Fruit fly (Drosophila melanogaster): Measurements from ENCODE around the gene CG11755.

The CG11755 gene

dm6 chr3R:8715851-8716550, 39.3 kb downstream of the CG11755 start, which contains the start of gene TMEM216 (continued):
- peak in 1 of 2 experiments; percentile 15 for TF ChIP-seq bsh (GFP tag; optimal IDR thresholded peaks at IDR 0.05)
- TF ChIP-seq CG2712 (tag; optimal IDR thresholded peaks at IDR 0.05), result no peak
- TF ChIP-seq onecut (GFP tag; IDR thresholded peaks at IDR 0.05), result no peak
- TF ChIP-seq Bgb (GFP tag; IDR thresholded peaks at IDR 0.05; ENCODE audit: partially characterized antibody), result peak; percentile 30; the same call in 1 of the 2 replicates
- no peak for TF ChIP-seq CG15696 (tag; optimal IDR thresholded peaks at IDR 0.05)
- TF ChIP-seq fd96Cb (tag; optimal IDR thresholded peaks at IDR 0.05), result no peak
- TF ChIP-seq odd (GFP tag; optimal IDR thresholded peaks at IDR 0.05), result no peak
- TF ChIP-seq CG3726 (GFP tag; IDR thresholded peaks at IDR 0.05), result no peak
- TF ChIP-seq CG3995 (GFP tag; optimal IDR thresholded peaks at IDR 0.05), result peak; percentile 82
- no peak for TF ChIP-seq lmd (GFP tag; IDR thresholded peaks at IDR 0.05)
- TF ChIP-seq pum (GFP tag; optimal IDR thresholded peaks at IDR 0.05), result no peak
- no peak for TF ChIP-seq CG14050 (GFP tag; IDR thresholded peaks at IDR 0.05)
- no peak for TF ChIP-seq CG30431 (GFP tag; optimal IDR thresholded peaks at IDR 0.05)
- peak; percentile 76 for TF ChIP-seq Med (GFP tag)
- no peak for TF ChIP-seq CG2199 (GFP tag; IDR thresholded peaks at IDR 0.05)
- TF ChIP-seq Stat92E (GFP tag; optimal IDR thresholded peaks at IDR 0.05), result peak in 1 of 3 experiments; percentile 33
- no peak for TF ChIP-seq CG17802 (tag; optimal IDR thresholded peaks at IDR 0.05)
- no peak for TF ChIP-seq Gsc (GFP tag; IDR thresholded peaks at IDR 0.05)
- peak; percentile 66 for TF ChIP-seq bbx (GFP tag; IDR thresholded peaks at IDR 0.05; ENCODE audit: partially characterized antibody)
- no peak for TF ChIP-seq CHES-1-like (GFP tag; optimal IDR thresholded peaks at IDR 0.05)
- no peak for TF ChIP-seq fu2 (GFP tag; optimal IDR thresholded peaks at IDR 0.05)
- no peak for TF ChIP-seq CG11093 (GFP tag; IDR thresholded peaks at IDR 0.05)
- TF ChIP-seq MBD-R2 (GFP tag; IDR thresholded peaks at IDR 0.05), result peak; percentile 36; the same call in 1 of the 2 replicates
- no peak for TF ChIP-seq CG17612 (GFP tag; IDR thresholded peaks at IDR 0.05)
- peak; percentile 29 for TF ChIP-seq sug (tag; optimal IDR thresholded peaks at IDR 0.05)
- no peak for TF ChIP-seq CG10321 (GFP tag; IDR thresholded peaks at IDR 0.05)
- no peak for TF ChIP-seq ftz-f1 (GFP tag; optimal IDR thresholded peaks at IDR 0.05)
- TF ChIP-seq ssp (GFP tag; IDR thresholded peaks at IDR 0.05), result no peak
- peak; percentile 24 for TF ChIP-seq gro (GFP tag; optimal IDR thresholded peaks at IDR 0.05)
- TF ChIP-seq CG12219 (GFP tag; optimal IDR thresholded peaks at IDR 0.05), result no peak
- no peak for TF ChIP-seq CG2120 (GFP tag; optimal IDR thresholded peaks at IDR 0.05)
- no peak for TF ChIP-seq cwo (GFP tag; optimal IDR thresholded peaks at IDR 0.05)
- TF ChIP-seq CG12299 (tag; optimal IDR thresholded peaks at IDR 0.05), result no peak
- no peak for TF ChIP-seq slbo (GFP tag; IDR thresholded peaks at IDR 0.05)
- no peak for TF ChIP-seq CG11085 (GFP tag; IDR thresholded peaks at IDR 0.05)
- TF ChIP-seq Atf6 (GFP tag; IDR thresholded peaks at IDR 0.05), result no peak
- TF ChIP-seq zen2 (GFP tag; IDR thresholded peaks at IDR 0.05; ENCODE audit: partially characterized antibody), result no peak
- TF ChIP-seq CG5953 (GFP tag; IDR thresholded peaks at IDR 0.05), result no peak
- TF ChIP-seq stwl (tag; optimal IDR thresholded peaks at IDR 0.05), result peak; percentile 73
- no peak for TF ChIP-seq Poxn (GFP tag; IDR thresholded peaks at IDR 0.05)
- no peak for TF ChIP-seq Dfd (GFP tag; optimal IDR thresholded peaks at IDR 0.05)
- TF ChIP-seq CG14710 (tag; optimal IDR thresholded peaks at IDR 0.05), result peak; percentile 60
- no peak for TF ChIP-seq btn (GFP tag; optimal IDR thresholded peaks at IDR 0.05)
- peak; percentile 25 for TF ChIP-seq Mad (GFP tag; optimal IDR thresholded peaks at IDR 0.05)
- TF ChIP-seq CG9876 (GFP tag; optimal IDR thresholded peaks at IDR 0.05), result no peak
- TF ChIP-seq sens (GFP tag), result peak; percentile 76
- no peak for TF ChIP-seq CG18476 (GFP tag; optimal IDR thresholded peaks at IDR 0.05)
- TF ChIP-seq CG1832 (GFP tag; optimal IDR thresholded peaks at IDR 0.05), result no peak
- no peak for TF ChIP-seq chm (GFP tag; IDR thresholded peaks at IDR 0.05)
- TF ChIP-seq CG2116 (GFP tag; optimal IDR thresholded peaks at IDR 0.05), result peak; percentile 80
- no peak for TF ChIP-seq vfl (GFP tag; optimal IDR thresholded peaks at IDR 0.05)

Measured in whole organism, embryonic.